Fruit fly (Drosophila melanogaster): ENCODE data around the gene CG32816.

- TF ChIP-seq CG8301 (tag; optimal IDR thresholded peaks at IDR 0.05) (no peak), CG14655 (GFP tag; optimal IDR thresholded peaks at IDR 0.05) (no peak), CG13204 (GFP tag; optimal IDR thresholded peaks at IDR 0.05) (no peak)
Measured at dm6 chrX:356232-356631, 114.3 kb downstream of the CG32816 start, which contains the start of gene y.

Measured in whole organism, pupa.